Worm (Caenorhabditis elegans): ENCODE data around the gene fbxa-28.

The fbxa-28 gene

ce11 chrIII:1347003-1347402 lies 49.3 kb downstream of the fbxa-28 start:
- no peak for TF ChIP-seq unc-62 (GFP tag; optimal IDR thresholded peaks at IDR 0.05)

ce11 chrIII:1347539-1347938 lies 49.8 kb downstream of the fbxa-28 start, which contains the start of gene Y82E9BL.5:
Gene Y82E9BL.5 (minus strand): TSS chrIII:1347639.
- TF ChIP-seq unc-62 (GFP tag; optimal IDR thresholded peaks at IDR 0.05): no peak

All from whole organism, dauer.